Worm (Caenorhabditis elegans): ENCODE data around the gene sec-24.2.

sec-24.2 gene

DNA sequence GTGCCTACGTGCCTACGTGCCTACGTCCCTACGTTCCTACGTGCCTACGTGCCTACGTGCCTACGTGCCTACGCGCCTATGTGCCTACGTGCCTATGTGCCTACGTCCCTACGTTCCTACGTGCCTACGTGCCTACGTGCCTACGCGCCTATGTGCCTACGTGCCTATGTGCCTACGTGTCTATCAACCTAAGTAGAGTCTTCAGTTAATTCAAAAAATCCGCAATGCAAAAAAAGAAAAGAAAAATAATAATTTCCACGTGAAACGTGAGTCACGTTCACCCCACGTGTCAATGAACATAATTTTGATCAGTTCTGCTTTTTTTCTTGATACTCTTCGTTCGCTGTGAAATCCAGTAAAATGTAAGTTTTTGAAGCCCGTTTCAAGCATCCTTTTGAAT, 33.7 kb downstream of the sec-24.2 start, which contains the start of gene F19B6.3:
TSS of gene F19B6.3 (plus strand) at position 301 of the 400 bp plus-strand sequence.
- TF ChIP-seq egl-43 (GFP tag; IDR thresholded peaks at IDR 0.05): 0 out of 2 replicates have a peak, but pooled peaks have one; percentile 9

DNA sequence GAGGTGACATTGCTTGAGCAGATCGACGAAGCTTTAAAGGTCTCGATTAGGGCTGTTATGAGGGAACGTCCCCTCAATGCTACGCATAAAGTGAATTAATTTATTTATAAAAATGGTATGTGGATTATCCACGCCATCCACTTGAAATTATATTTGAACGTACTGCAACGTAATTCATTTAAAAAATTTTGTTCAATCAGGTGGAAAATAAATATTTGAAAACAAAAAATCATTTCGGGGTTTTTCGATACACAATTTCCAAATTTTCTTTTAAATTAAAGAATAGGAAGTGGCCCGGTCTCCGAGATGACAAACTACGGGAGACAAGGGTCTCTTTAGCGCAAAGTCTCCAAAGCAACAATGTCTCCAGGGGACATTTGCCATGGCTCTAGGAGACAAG, 49.0 kb downstream of the sec-24.2 start, which contains the start of gene oac-58:
TSS of gene oac-58 (minus strand) at position 101 of the 400 bp plus-strand sequence.
- TF ChIP-seq aly-2 (tag; optimal IDR thresholded peaks at IDR 0.05) (no peak), snpc-4 (tag; optimal IDR thresholded peaks at IDR 0.05) (no peak), Y75B8A.6 (GFP tag; IDR thresholded peaks at IDR 0.05) (no peak), cey-2 (tag; optimal IDR thresholded peaks at IDR 0.05; ENCODE audit: borderline replicate concordance, insufficient read depth) (no peak), lin-38 (GFP tag; IDR thresholded peaks at IDR 0.05) (no peak), spr-3 (GFP tag; optimal IDR thresholded peaks at IDR 0.05) (no peak)

DNA sequence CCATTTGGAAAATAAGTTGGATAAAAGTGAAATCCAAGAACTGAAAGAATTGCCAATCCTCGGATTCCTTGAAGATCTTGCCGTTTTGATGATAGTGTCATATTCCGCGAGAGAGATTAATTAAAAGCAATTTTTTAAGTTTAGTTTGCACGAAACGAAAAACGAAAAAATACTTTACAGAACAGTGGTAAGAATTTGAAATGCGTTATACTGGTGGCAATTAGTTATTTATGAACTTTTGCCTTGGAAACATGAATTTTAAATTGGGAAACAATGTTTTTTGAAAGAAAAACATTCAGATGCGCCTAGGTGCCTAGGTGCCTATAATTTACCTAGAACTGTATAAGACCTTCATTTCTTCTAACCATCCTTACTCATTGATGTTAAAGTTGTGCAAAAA, 52.9 kb downstream of the sec-24.2 start, which contains the start of gene oac-57:
TSS of gene oac-57 (minus strand) at position 101 of the 400 bp plus-strand sequence.
- no peak for TF ChIP-seq unc-62 (GFP tag; optimal IDR thresholded peaks at IDR 0.05 in 1 of 2)
- TF ChIP-seq unc-62 (tag; optimal IDR thresholded peaks at IDR 0.05): no peak
- no peak for TF ChIP-seq pha-4 (GFP tag; IDR thresholded peaks at IDR 0.05)
- TF ChIP-seq pha-4 (tag; optimal IDR thresholded peaks at IDR 0.05): no peak
- no peak for TF ChIP-seq F49E8.2 (tag; optimal IDR thresholded peaks at IDR 0.05; ENCODE audit: borderline replicate concordance)
- no peak for TF ChIP-seq Y5F2A.4 (GFP tag; optimal IDR thresholded peaks at IDR 0.05)
- no peak for TF ChIP-seq Y75B8A.6 (GFP tag; IDR thresholded peaks at IDR 0.05)
- no peak for TF ChIP-seq duxl-1 (tag; optimal IDR thresholded peaks at IDR 0.05; ENCODE audit: poor library complexity)
- TF ChIP-seq dve-1 (tag; optimal IDR thresholded peaks at IDR 0.05; ENCODE audit: insufficient read depth): no peak
- TF ChIP-seq nhr-42 (GFP tag; IDR thresholded peaks at IDR 0.05): no peak
- TF ChIP-seq tag-97 (GFP tag; IDR thresholded peaks at IDR 0.05): no peak
- TF ChIP-seq dpl-1 (GFP tag; optimal IDR thresholded peaks at IDR 0.05): no peak
- no peak for TF ChIP-seq daf-8 (GFP tag; IDR thresholded peaks at IDR 0.05)
- no peak for TF ChIP-seq daf-19 (GFP tag; conservative IDR thresholded peaks at IDR 0.05)
- no peak for TF ChIP-seq zfp-2 (tag; optimal IDR thresholded peaks at IDR 0.05)
- TF ChIP-seq cey-2 (tag; optimal IDR thresholded peaks at IDR 0.05; ENCODE audit: borderline replicate concordance, insufficient read depth): no peak

DNA sequence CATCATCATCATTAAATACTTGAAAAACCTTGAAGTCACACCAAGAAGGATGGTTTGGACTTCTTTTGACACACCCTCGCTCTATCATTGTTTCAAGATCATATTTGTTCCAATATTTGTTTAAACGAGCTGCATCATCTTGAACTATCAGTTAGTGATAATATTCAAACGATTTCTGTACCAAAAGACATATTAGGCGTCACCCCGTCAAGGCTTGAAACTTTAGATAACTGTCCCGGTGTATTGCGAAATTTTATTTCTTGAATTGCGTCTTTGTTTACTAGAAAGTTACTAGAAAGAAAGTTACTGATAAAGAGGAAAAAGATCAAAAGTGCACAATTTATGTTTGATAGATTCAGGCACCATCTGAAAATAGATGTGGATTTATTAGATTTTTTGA, 54.6 kb downstream of the sec-24.2 start:
- TF ChIP-seq jun-1 (tag; optimal IDR thresholded peaks at IDR 0.05): no peak
- no peak for TF ChIP-seq T20F7.1 (GFP tag; optimal IDR thresholded peaks at IDR 0.05)
- peak in 1 of 2 experiments; percentile 6 for TF ChIP-seq daf-16 (GFP tag; optimal IDR thresholded peaks at IDR 0.05)
- peak; percentile 96 for TF ChIP-seq daf-16 (tag; optimal IDR thresholded peaks at IDR 0.05)
- no peak for TF ChIP-seq nhr-111 (GFP tag; optimal IDR thresholded peaks at IDR 0.05)
- peak; percentile 70 for TF ChIP-seq dve-1 (tag; optimal IDR thresholded peaks at IDR 0.05; ENCODE audit: insufficient read depth)
- no peak for TF ChIP-seq cey-2 (tag; optimal IDR thresholded peaks at IDR 0.05; ENCODE audit: borderline replicate concordance, insufficient read depth)
- no peak for TF ChIP-seq daf-19 (GFP tag; conservative IDR thresholded peaks at IDR 0.05)
- no peak for TF ChIP-seq zip-11 (GFP tag; IDR thresholded peaks at IDR 0.05)
- peak; percentile 69 for TF ChIP-seq hlh-11 (tag; optimal IDR thresholded peaks at IDR 0.05)
- TF ChIP-seq unc-130 (GFP tag; optimal IDR thresholded peaks at IDR 0.05): no peak
- no peak for TF ChIP-seq ztf-11 (tag; optimal IDR thresholded peaks at IDR 0.05)
- no peak for TF ChIP-seq nhr-11 (tag; optimal IDR thresholded peaks at IDR 0.05)
- TF ChIP-seq mep-1 (tag; optimal IDR thresholded peaks at IDR 0.05): no peak
- TF ChIP-seq aha-1 (tag): peak; percentile 38
- TF ChIP-seq mes-2 (tag; optimal IDR thresholded peaks at IDR 0.05; ENCODE audit: poor library complexity, severe bottlenecking): no peak
- TF ChIP-seq lin-1 (GFP tag; IDR thresholded peaks at IDR 0.05): 0 out of 2 replicates have a peak, but pooled peaks have one; percentile 38
- no peak for TF ChIP-seq ces-1 (GFP tag; optimal IDR thresholded peaks at IDR 0.05)
- TF ChIP-seq snpc-4 (tag; optimal IDR thresholded peaks at IDR 0.05): no peak
- no peak for TF ChIP-seq ceh-20 (GFP tag; IDR thresholded peaks at IDR 0.05)
- no peak for TF ChIP-seq spr-3 (GFP tag; optimal IDR thresholded peaks at IDR 0.05)
- TF ChIP-seq egl-43 (GFP tag; IDR thresholded peaks at IDR 0.05): no peak
- peak; percentile 14 for TF ChIP-seq nhr-10 (tag; optimal IDR thresholded peaks at IDR 0.05)
- TF ChIP-seq ceh-32 (tag; optimal IDR thresholded peaks at IDR 0.05; ENCODE audit: poor library complexity): no peak
- peak; percentile 90 for TF ChIP-seq pqm-1 (tag; optimal IDR thresholded peaks at IDR 0.05)
- TF ChIP-seq nhr-48 (tag; optimal IDR thresholded peaks at IDR 0.05): peak; percentile 22
- TF ChIP-seq unc-62 (GFP tag; optimal IDR thresholded peaks at IDR 0.05 in 1 of 2): peak in 1 of 2 experiments; percentile 9
- no peak for TF ChIP-seq unc-62 (tag; optimal IDR thresholded peaks at IDR 0.05)
- no peak for TF ChIP-seq aly-2 (tag; optimal IDR thresholded peaks at IDR 0.05)
- no peak for TF ChIP-seq ceh-44 (GFP tag; IDR thresholded peaks at IDR 0.05)
- TF ChIP-seq gei-8 (GFP tag; optimal IDR thresholded peaks at IDR 0.05): no peak
- no peak for TF ChIP-seq ceh-62 (tag; optimal IDR thresholded peaks at IDR 0.05)

Data from whole organism, L4 larva.